Fruit fly (Drosophila melanogaster) whole organism, embryonic: Measurements from ENCODE around the gene Atu.

ENCODE experiments used
- Adf1 ChIP-seq: fragments of 200-800 bp; sonication (Bioruptor generic); IDR thresholded peaks from 2 replicates; pipeline ENCODE4 v1.3.6; 2022; ENCODE audit warnings: missing biosample characterization, missing genetic modification characterization
- Awh ChIP-seq: fragments of 200-800 bp; sonication (Bioruptor generic); IDR thresholded peaks from 2 replicates; pipeline ENCODE4, ENCODE4 v1.3.6; 2022; ENCODE audit warnings: missing biosample characterization, missing genetic modification characterization
- BEAF-32 ChIP-seq: fragments of 200-800 bp; sonication (Bioruptor generic); optimal IDR thresholded peaks from 3 replicates; lab custom pipeline; 2017; ENCODE audit warnings: missing biosample characterization, missing genetic modification characterization, mild to moderate bottlenecking, moderate library complexity, missing genetic modification reagents
- CG11398 ChIP-seq: fragments of 200-800 bp; sonication (Bioruptor generic); optimal IDR thresholded peaks from 2 replicates; lab custom pipeline; 2016; ENCODE audit warnings: missing biosample characterization, missing genetic modification characterization
- CG13287 ChIP-seq: fragments of 200-800 bp; sonication (Bioruptor generic); IDR thresholded peaks from 2 replicates; pipeline ENCODE4 v1.3.6; 2022; ENCODE audit warnings: missing biosample characterization, missing genetic modification characterization; ENCODE audit not compliant: partially characterized antibody
- CG1602 ChIP-seq: fragments of 200-800 bp; sonication (Bioruptor generic); optimal IDR thresholded peaks from 3 replicates; lab custom pipeline; 2016; ENCODE audit warnings: missing biosample characterization, missing genetic modification characterization
- CG17328 ChIP-seq: fragments of 200-800 bp; sonication (Bioruptor generic); IDR thresholded peaks from 2 replicates; pipeline ENCODE4 v1.3.6; 2022; ENCODE audit warnings: missing biosample characterization, missing genetic modification characterization
- CG17912 ChIP-seq: fragments of 200-800 bp; sonication (Bioruptor generic); optimal IDR thresholded peaks from 2 replicates; lab custom pipeline; 2018; ENCODE audit warnings: missing biosample characterization, mild to moderate bottlenecking, missing genetic modification characterization
- CG2202 ChIP-seq: fragments of 200-800 bp; sonication (Bioruptor generic); optimal IDR thresholded peaks from 2 replicates; lab custom pipeline; 2018; ENCODE audit warnings: missing biosample characterization, mild to moderate bottlenecking, missing genetic modification characterization
- CG3065 ChIP-seq: fragments of 200-800 bp; sonication (Bioruptor generic); optimal IDR thresholded peaks from 2 replicates; lab custom pipeline; 2016; ENCODE audit warnings: missing biosample characterization, missing genetic modification characterization
- CG3163 ChIP-seq: fragments of 200-800 bp; sonication (Bioruptor generic); optimal IDR thresholded peaks from 3 replicates; lab custom pipeline; 2016; ENCODE audit warnings: missing biosample characterization, missing genetic modification characterization
- CG32772 ChIP-seq: fragments of 200-800 bp; sonication (Bioruptor generic); IDR thresholded peaks from 2 replicates; pipeline ENCODE4 v1.3.6; 2022; ENCODE audit warnings: missing biosample characterization, missing genetic modification characterization
- CG33557 ChIP-seq: fragments of 200-800 bp; sonication (Bioruptor generic); optimal IDR thresholded peaks from 2 replicates; lab custom pipeline; 2019; ENCODE audit warnings: missing biosample characterization, mild to moderate bottlenecking, missing genetic modification characterization, moderate library complexity
- CG34376 ChIP-seq: fragments of 200-800 bp; sonication (Bioruptor generic); optimal IDR thresholded peaks from 2 replicates; lab custom pipeline; 2018; ENCODE audit warnings: missing biosample characterization, mild to moderate bottlenecking, missing genetic modification characterization
- CG4328 ChIP-seq: fragments of 200-800 bp; sonication (Bioruptor generic); optimal IDR thresholded peaks from 3 replicates; lab custom pipeline; 2017; ENCODE audit warnings: missing biosample characterization, missing genetic modification reagents, missing genetic modification characterization
- CG6254 ChIP-seq: fragments of 200-800 bp; sonication (Bioruptor generic); optimal IDR thresholded peaks from 3 replicates; lab custom pipeline; 2017; ENCODE audit warnings: mild to moderate bottlenecking, missing biosample characterization, missing genetic modification reagents, missing genetic modification characterization
- CG6272 ChIP-seq: fragments of 200-800 bp; sonication (Bioruptor generic); IDR thresholded peaks from 2 replicates; pipeline ENCODE4 v1.3.6; 2022; ENCODE audit warnings: missing biosample characterization, missing genetic modification characterization
- CG8290 ChIP-seq, 3 experiments: fragments of 200-800 bp; sonication (Bioruptor generic); optimal IDR thresholded peaks; 2 replicates each; lab custom pipeline; 2016 to 2019; ENCODE audit warnings: missing biosample characterization in 3 of 3, missing genetic modification characterization in 3 of 3, mild to moderate bottlenecking in 2 of 3, moderate library complexity in 1 of 3
- CG8765 ChIP-seq: fragments of 200-800 bp; sonication (Bioruptor generic); IDR thresholded peaks from 2 replicates; pipeline ENCODE4 v1.3.6; 2022; ENCODE audit warnings: missing biosample characterization, missing genetic modification characterization
- CG8944 ChIP-seq: fragments of 200-800 bp; sonication (Bioruptor generic); optimal IDR thresholded peaks from 3 replicates; lab custom pipeline; 2016; ENCODE audit warnings: missing biosample characterization, missing genetic modification characterization
- CG9215 ChIP-seq: fragments of 200-800 bp; sonication (Bioruptor generic); IDR thresholded peaks from 2 replicates; pipeline ENCODE4 v1.3.6; 2022; ENCODE audit warnings: missing biosample characterization, missing genetic modification characterization
- Deaf1 ChIP-seq: fragments of 200-800 bp; optimal IDR thresholded peaks from 3 replicates; lab custom pipeline; 2019; ENCODE audit warnings: missing biosample characterization, mild to moderate bottlenecking, missing genetic modification characterization, moderate library complexity
- Dp ChIP-seq: fragments of 200-800 bp; sonication (Bioruptor generic); optimal IDR thresholded peaks from 2 replicates; lab custom pipeline; 2018; ENCODE audit warnings: missing biosample characterization, mild to moderate bottlenecking, missing genetic modification characterization, moderate library complexity
- Dref ChIP-seq: fragments of 200-800 bp; sonication (Bioruptor generic); IDR thresholded peaks from 2 replicates; pipeline ENCODE4 v1.3.6; 2022; ENCODE audit warnings: missing biosample characterization, missing genetic modification characterization
- E2f1 ChIP-seq: fragments of 200-800 bp; sonication (Bioruptor generic); IDR thresholded peaks from 2 replicates; pipeline ENCODE4 v1.3.6; 2022; ENCODE audit warnings: missing biosample characterization, missing genetic modification characterization
- E2f2 ChIP-seq: fragments of 200-800 bp; sonication (Bioruptor generic); IDR thresholded peaks from 2 replicates; pipeline ENCODE4 v1.3.6; 2022; ENCODE audit warnings: missing biosample characterization, missing genetic modification characterization
- Fer3 ChIP-seq: fragments of 200-800 bp; sonication (Bioruptor generic); optimal IDR thresholded peaks from 2 replicates; lab custom pipeline; 2018; ENCODE audit warnings: missing biosample characterization, mild to moderate bottlenecking, missing genetic modification characterization, moderate library complexity
- HHEX ChIP-seq: fragments of 200-800 bp; sonication (Bioruptor generic); optimal IDR thresholded peaks from 3 replicates; lab custom pipeline; 2017; ENCODE audit warnings: missing biosample characterization, mild to moderate bottlenecking, missing genetic modification characterization, missing genetic modification reagents
- HmgD ChIP-seq: fragments of 200-800 bp; sonication (Bioruptor generic); optimal IDR thresholded peaks from 3 replicates; lab custom pipeline; 2016; ENCODE audit warnings: missing biosample characterization, missing genetic modification characterization
- MBD-R2 ChIP-seq: fragments of 200-800 bp; sonication (Bioruptor generic); IDR thresholded peaks from 2 replicates; pipeline ENCODE4 v1.3.6; 2022; ENCODE audit warnings: missing biosample characterization, missing genetic modification characterization
- MESR4 ChIP-seq: fragments of 200-800 bp; sonication (Bioruptor generic); optimal IDR thresholded peaks from 2 replicates; lab custom pipeline; 2018; ENCODE audit warnings: missing biosample characterization, mild to moderate bottlenecking, missing genetic modification characterization, moderate library complexity
- MTF-1 ChIP-seq: fragments of 200-800 bp; sonication (Bioruptor generic); optimal IDR thresholded peaks from 2 replicates; lab custom pipeline; 2018; ENCODE audit warnings: missing biosample characterization, mild to moderate bottlenecking, missing genetic modification characterization, borderline replicate concordance
- Max ChIP-seq: fragments of 200-800 bp; sonication (Bioruptor generic); optimal IDR thresholded peaks from 2 replicates; lab custom pipeline; 2016; ENCODE audit warnings: missing biosample characterization, mild to moderate bottlenecking, missing genetic modification characterization
- Med ChIP-seq: fragments of 200-800 bp; sonication (Bioruptor generic); peaks from one replicate; lab custom pipeline; 2016; ENCODE audit warnings: missing biosample characterization, missing genetic modification characterization, mild to moderate bottlenecking, inconsistent platforms, moderate library complexity
- Myb ChIP-seq: fragments of 200-800 bp; sonication (Bioruptor generic); optimal IDR thresholded peaks from 2 replicates; lab custom pipeline; 2016; ENCODE audit warnings: missing biosample characterization, missing genetic modification characterization
- Stat92E ChIP-seq, 3 experiments: fragments of >200 bp in 2 of 3; fragments of 200-800 bp in 1 of 3; sonication (Bioruptor generic) in 1 of 3; optimal IDR thresholded peaks; 2 replicates each; lab custom pipeline; 2017 to 2019; ENCODE audit warnings: missing biosample characterization in 3 of 3, missing genetic modification characterization in 3 of 3, mild to moderate bottlenecking in 1 of 3, moderate library complexity in 1 of 3
- Tbp ChIP-seq: fragments of >200 bp; optimal IDR thresholded peaks from 2 replicates; lab custom pipeline; 2018; ENCODE audit warnings: missing biosample characterization, missing genetic modification characterization
- Xbp1 ChIP-seq: fragments of 200-800 bp; sonication (Bioruptor generic); optimal IDR thresholded peaks from 3 replicates; lab custom pipeline; 2016; ENCODE audit warnings: missing biosample characterization, mild to moderate bottlenecking, missing genetic modification characterization
- bsh ChIP-seq, 2 experiments: fragments of 200-800 bp; sonication (Bioruptor generic); optimal IDR thresholded peaks; 2 replicates each; lab custom pipeline; 2017 to 2018; ENCODE audit warnings: mild to moderate bottlenecking in 2 of 2, missing biosample characterization in 2 of 2, missing genetic modification characterization in 2 of 2, moderate library complexity in 1 of 2
- crp ChIP-seq, 2 experiments: fragments of 200-800 bp; sonication (Bioruptor generic); optimal IDR thresholded peaks; 2 replicates in 1 of 2; 3 replicates in 1 of 2; lab custom pipeline; 2017; ENCODE audit warnings: missing biosample characterization in 2 of 2, missing genetic modification characterization in 2 of 2, mild to moderate bottlenecking in 1 of 2, moderate library complexity in 1 of 2
- dimm ChIP-seq: fragments of 200-800 bp; sonication (Bioruptor generic); IDR thresholded peaks from 2 replicates; pipeline ENCODE4 v1.3.6; 2022; ENCODE audit warnings: missing biosample characterization, missing genetic modification characterization
- dpn ChIP-seq, 2 experiments: fragments of 200-800 bp; sonication (Bioruptor generic); optimal IDR thresholded peaks; 3 replicates each; lab custom pipeline; 2016; ENCODE audit warnings: missing biosample characterization in 2 of 2, missing genetic modification characterization in 2 of 2
- grau ChIP-seq: fragments of 200-800 bp; optimal IDR thresholded peaks from 3 replicates; lab custom pipeline; 2019; ENCODE audit warnings: missing biosample characterization, mild to moderate bottlenecking, missing genetic modification characterization, moderate library complexity
- klu ChIP-seq: fragments of 200-800 bp; sonication (Bioruptor generic); IDR thresholded peaks from 2 replicates; pipeline ENCODE4 v1.3.6; 2022; ENCODE audit warnings: missing biosample characterization, missing genetic modification characterization
- kni ChIP-seq: fragments of 200-800 bp; sonication (Bioruptor generic); optimal IDR thresholded peaks from 3 replicates; lab custom pipeline; 2017; ENCODE audit warnings: mild to moderate bottlenecking, missing biosample characterization, missing genetic modification reagents, missing genetic modification characterization
- ro ChIP-seq: fragments of 200-800 bp; sonication (Bioruptor generic); IDR thresholded peaks from 2 replicates; pipeline ENCODE4 v1.3.6; 2022; ENCODE audit warnings: missing biosample characterization, missing genetic modification characterization
- usp ChIP-seq: fragments of >200 bp; optimal IDR thresholded peaks from 2 replicates; lab custom pipeline; 2017; ENCODE audit warnings: missing biosample characterization, missing genetic modification characterization
- wek ChIP-seq: fragments of 200-800 bp; sonication (Bioruptor generic); optimal IDR thresholded peaks from 3 replicates; lab custom pipeline; 2018; ENCODE audit warnings: missing biosample characterization, mild to moderate bottlenecking, missing genetic modification characterization, moderate library complexity
- wor ChIP-seq: fragments of 200-800 bp; sonication (Bioruptor generic); IDR thresholded peaks from 2 replicates; pipeline ENCODE4 v1.3.6; 2022; ENCODE audit warnings: missing biosample characterization, missing genetic modification characterization

Gene Atu

DNA sequence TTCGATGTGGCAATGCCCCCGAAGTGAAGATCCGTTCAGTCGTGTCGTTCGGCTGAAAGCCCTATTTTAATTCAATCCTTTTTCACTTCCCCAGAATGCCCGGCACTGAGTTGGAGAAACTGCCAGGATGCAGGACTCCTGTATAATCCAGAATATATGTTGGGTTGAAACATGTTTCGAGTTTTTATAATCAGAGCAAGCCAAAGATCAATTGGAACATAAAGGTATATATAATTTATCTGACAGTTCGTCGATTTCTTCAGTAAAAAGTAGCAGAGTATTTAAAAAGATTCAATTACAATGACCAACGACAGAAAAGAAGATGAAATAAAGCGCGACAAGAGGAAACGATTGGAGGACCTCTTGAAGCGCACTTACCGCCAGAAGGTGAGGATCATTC, 14.4 kb downstream of the Atu start, which contains the start of gene CG31551:
TSS of gene CG31551 (plus strand) at position 301 of the 400 bp plus-strand sequence.
- TF ChIP-seq grau (no peak), CG17912 (no peak), Xbp1 (GFP tag; lab: Kevin White, UChicago) (no peak)

DNA sequence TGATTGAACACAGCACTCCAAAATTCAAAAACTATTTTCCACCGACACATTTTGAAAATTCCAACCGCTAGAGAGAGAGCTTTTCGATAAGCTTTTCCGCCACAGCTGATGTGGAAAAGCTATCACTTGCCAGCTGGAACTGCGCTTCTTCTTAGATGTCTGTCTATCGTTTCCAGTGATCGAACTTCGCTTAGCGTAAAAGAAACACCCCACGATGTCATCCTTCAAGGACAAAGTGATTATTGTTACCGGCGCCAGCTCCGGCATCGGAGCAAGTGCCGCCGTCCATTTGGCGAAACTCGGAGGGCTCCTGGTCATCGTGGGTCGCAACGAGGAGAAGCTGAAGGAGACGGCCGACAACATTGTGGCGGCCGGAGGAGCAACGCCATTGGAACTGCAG, 19.0 kb downstream of the Atu start, which contains the start of gene CG31549:
TSS of gene CG31549 (plus strand) at position 11 of the 400 bp plus-strand sequence.
- TF ChIP-seq wor (GFP tag; lab: Robert Waterston, UW) (no peak), CG17328 (no peak), CG3163 (GFP tag; lab: Kevin White, UChicago) (no peak), wek (GFP tag; lab: Kevin White, UChicago) (no peak), MBD-R2 (peak; percentile 76), CG8944 (GFP tag; lab: Kevin White, UChicago) (no peak), Med (GFP tag; lab: Kevin White, UChicago) (peak; percentile 80), CG2202 (tag; lab: Kevin White, UChicago) (no peak), CG1602 (GFP tag; lab: Kevin White, UChicago) (no peak), CG3065 (no peak), dpn (GFP tag; optimal IDR thresholded peaks at IDR 0.05; lab: Kevin White, UChicago) (no peak), Awh (no peak), E2f2 (GFP tag; lab: Robert Waterston, UW) (peak; percentile 54), crp (GFP tag; optimal IDR thresholded peaks at IDR 0.05; lab: Kevin White, UChicago) (peak in 1 of 2 experiments; percentile 90), Deaf1 (no peak), CG8765 (GFP tag; lab: Robert Waterston, UW) (no peak), bsh (GFP tag; optimal IDR thresholded peaks at IDR 0.05; lab: Kevin White, UChicago) (no peak), Max (no peak), CG6272 (GFP tag; lab: Robert Waterston, UW) (no peak), Stat92E (GFP tag; optimal IDR thresholded peaks at IDR 0.05; lab: Kevin White, UChicago) (no peak), CG11398 (no peak), CG4328 (GFP tag; lab: Kevin White, UChicago) (no peak), Dp (GFP tag; lab: Kevin White, UChicago) (peak; percentile 58), MESR4 (GFP tag; lab: Kevin White, UChicago) (peak; percentile 39), Tbp (GFP tag; lab: Kevin White, UChicago) (no peak), BEAF-32 (GFP tag; lab: Kevin White, UChicago) (peak; percentile 7), HmgD (no peak), CG32772 (no peak), CG6254 (GFP tag; lab: Kevin White, UChicago) (no peak), klu (GFP tag; lab: Robert Waterston, UW) (no peak), CG33557 (GFP tag; lab: Kevin White, UChicago) (no peak), Myb (GFP tag; lab: Kevin White, UChicago) (peak; percentile 87), kni (GFP tag; lab: Kevin White, UChicago) (no peak), CG13287 (GFP tag; lab: Robert Waterston, UW) (peak; percentile 28; the same call in 1 of the 2 replicates), usp (GFP tag; lab: Kevin White, UChicago) (no peak), ro (no peak), CG34376 (GFP tag; lab: Kevin White, UChicago) (peak; percentile 13), MTF-1 (no peak), CG9215 (GFP tag; lab: Robert Waterston, UW) (no peak), HHEX (no peak), dimm (GFP tag; lab: Robert Waterston, UW) (no peak), E2f1 (GFP tag; lab: Robert Waterston, UW) (no peak), Adf1 (GFP tag; lab: Robert Waterston, UW) (no peak), Dref (GFP tag; lab: Robert Waterston, UW) (peak; percentile 49), CG8290 (GFP tag; optimal IDR thresholded peaks at IDR 0.05; lab: Kevin White, UChicago) (no peak), CG8290 (tag; optimal IDR thresholded peaks at IDR 0.05; lab: Kevin White, UChicago) (no peak), Fer3 (tag; lab: Kevin White, UChicago) (no peak)
